Fruit fly (Drosophila melanogaster) whole organism: Measurements from ENCODE around the gene Sgs5bis.

Experiments used
- CG8478 ChIP-seq: fragments of >200 bp; optimal IDR thresholded peaks from 2 replicates; lab custom pipeline; 2018; ENCODE audit warnings: inconsistent platforms
- Dll ChIP-seq: fragments of >200 bp; optimal IDR thresholded peaks from 2 replicates; lab custom pipeline; 2017
- psq ChIP-seq: fragments of >200 bp; optimal IDR thresholded peaks from 2 replicates; lab custom pipeline; 2017
- usp ChIP-seq: fragments of >200 bp; optimal IDR thresholded peaks from 2 replicates; lab custom pipeline; 2017; ENCODE audit warnings: missing biosample characterization, missing genetic modification characterization, mixed read lengths

- no peak for TF ChIP-seq CG8478 (lab: Kevin White, UChicago)
- TF ChIP-seq Dll (lab: Kevin White, UChicago) = peak; percentile 43
- no peak for TF ChIP-seq usp
- TF ChIP-seq psq (lab: Kevin White, UChicago) = no peak
Observed at dm6 chr3R:17557487-17557886, 36.7 kb upstream of the Sgs5bis start.
